Worm (Caenorhabditis elegans): ENCODE data around the gene Y51B9A.14.

DNA sequence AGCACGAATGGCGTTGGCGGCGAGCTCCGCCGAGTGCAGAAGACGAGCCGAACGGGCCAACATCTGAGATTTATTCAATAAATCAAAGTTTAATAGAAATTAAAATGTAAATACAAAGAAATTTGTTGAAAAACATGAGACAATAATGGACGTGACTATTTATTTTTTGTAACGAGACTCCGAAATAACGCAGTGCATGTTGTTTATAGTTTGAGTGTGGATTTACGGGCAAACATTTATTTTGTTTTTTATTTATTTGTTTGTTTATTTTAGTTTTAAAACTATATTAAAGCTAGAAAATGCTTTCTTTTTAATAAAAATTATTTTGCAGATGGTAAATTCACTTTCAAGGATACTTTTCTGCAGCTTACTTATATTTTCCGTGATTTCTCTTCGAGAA lies 45.6 kb downstream of the Y51B9A.14 start, which contains the start of the genes sdhb-1 and cup-15:
- TF ChIP-seq ztf-11 (tag; optimal IDR thresholded peaks at IDR 0.05) (no peak), nhr-28 (tag; optimal IDR thresholded peaks at IDR 0.05) (no peak)
